Fruit fly (Drosophila melanogaster) whole organism, larva: Measurements from ENCODE around the gene CG15880.

Source experiments
- noc ChIP-seq: fragments of 200-800 bp; sonication (Bioruptor generic); optimal IDR thresholded peaks from 3 replicates; lab custom pipeline; 2019; ENCODE audit warnings: missing biosample characterization, mild to moderate bottlenecking, missing genetic modification characterization, moderate library complexity

The CG15880 gene

DNA sequence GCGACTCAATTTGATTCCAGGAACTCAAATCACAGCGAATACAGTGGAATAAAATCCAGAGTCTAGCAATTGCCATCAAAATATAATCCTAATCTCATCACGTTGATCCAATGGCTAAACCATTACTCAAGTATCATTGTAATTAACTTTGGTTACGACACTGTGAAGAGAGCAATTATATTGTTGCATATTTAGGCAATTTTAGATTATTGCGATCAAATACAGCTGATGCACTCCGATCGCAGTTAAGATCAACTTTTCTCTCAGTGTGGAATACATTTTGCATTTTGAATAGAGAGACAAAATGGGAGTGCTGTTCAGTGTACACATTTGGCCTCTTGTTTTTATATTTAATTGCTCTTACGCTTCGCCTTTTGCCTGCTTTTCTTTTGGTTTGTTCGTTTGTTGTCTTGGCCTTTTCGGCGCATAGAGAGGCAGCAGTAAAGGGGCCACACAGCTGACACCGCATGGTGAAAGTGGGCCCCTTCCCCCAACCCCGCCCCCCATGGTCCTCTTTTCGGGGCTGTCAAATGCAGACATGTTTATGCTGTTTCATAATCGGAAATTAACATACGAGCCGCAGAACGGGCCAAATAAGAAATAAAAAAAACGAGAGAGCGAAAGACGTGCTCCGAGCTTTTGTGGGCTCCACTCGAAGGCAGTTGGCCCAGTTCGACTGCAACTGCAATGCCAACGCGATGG lies 28.6 kb upstream of the CG15880 start:
- TF ChIP-seq noc: peak; percentile 38

DNA sequence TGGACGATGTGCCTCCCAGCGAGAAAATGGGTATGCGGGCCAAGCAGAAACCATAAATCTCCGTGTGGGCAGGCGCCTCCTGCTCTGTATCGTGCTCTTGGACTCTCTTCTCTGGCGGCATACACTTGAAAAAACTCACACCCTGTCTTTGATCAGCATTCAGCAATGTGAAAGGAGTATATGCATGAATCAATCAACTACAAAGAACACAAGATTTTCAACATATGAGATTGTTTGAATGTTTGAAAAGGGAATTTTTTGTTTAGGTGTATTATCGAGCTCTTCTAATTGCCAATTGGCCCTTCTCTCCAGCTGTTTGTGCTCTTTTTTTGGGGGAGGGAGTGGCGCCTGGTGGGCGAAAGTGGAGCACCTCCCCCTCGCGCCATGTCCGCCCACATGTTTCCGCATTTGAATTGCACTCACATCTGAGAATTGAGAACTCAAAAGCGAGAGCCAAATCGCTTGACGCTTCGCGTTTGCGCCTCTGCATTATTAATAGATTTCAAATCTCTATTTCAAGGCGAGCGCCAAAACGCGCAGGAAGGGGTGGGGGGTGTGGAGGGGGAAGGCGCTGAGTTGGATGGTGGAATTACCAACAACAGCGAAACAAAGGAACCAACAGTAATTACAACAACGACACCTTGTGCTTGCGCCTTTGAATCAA lies 27.7 kb upstream of the CG15880 start:
- peak; percentile 45 for TF ChIP-seq noc

dm6 chr2L:843850-844791 lies 26.4 kb upstream of the CG15880 start:
- no peak for TF ChIP-seq noc

DNA sequence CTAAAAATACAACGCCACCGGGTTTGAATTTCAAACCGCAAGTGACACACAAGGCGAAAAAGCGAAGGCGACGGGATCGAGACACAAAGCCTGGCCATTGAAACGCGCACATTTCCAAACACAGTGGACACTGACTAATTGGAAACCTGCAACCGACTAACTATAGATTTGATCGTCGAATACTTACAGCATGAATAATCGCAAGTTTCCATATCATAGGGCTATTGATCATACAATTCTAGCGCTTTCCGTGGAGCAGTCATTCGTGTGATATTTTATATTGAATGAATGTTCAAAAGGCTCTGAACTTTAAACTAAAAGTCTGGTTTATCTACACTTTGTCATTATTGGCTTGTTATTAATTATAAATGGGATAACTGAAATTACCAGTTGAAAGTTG lies 25.6 kb upstream of the CG15880 start:
- no peak for TF ChIP-seq noc

DNA sequence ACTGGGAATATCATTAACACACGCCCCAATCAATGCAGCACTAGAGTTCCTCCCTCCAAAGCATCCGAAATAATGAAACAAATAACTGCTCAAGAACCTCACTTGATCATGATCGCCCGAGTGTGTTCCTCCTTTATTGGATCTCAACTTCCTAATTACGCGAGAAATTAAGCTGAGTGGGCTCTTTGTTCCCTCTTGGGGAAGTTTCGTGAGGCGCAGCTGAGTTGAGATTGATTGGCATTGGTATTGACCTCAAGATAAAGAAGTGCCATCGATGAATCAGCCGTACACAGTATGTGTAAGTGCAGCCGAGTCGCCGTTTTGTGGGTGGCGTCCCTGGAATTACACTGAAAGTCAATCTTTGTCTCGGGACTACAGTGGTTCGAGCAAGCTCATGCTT lies 25.1 kb upstream of the CG15880 start:
- no peak for TF ChIP-seq noc

DNA sequence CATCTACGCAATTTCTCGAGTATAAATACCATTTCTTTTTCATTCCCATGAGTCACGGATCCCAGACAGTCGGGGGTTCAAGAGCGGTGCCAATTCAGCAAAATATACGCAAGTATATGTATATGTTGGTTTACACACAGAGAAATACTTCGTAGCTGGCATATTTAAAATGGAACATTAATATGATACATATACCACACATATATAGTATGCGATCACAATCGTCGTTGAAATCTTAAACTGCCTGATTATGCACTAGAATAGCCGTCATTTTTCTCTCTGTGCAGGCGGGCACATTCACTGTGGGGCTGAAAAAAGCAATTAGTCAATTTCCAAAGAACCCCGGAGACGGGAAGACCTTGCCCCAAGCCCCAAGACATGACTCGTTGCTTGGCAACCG lies 24.0 kb upstream of the CG15880 start:
- TF ChIP-seq noc: peak; percentile 84

dm6 chr2L:840716-841115 lies 23.0 kb upstream of the CG15880 start:
- TF ChIP-seq noc: no peak

dm6 chr2L:840022-840421 lies 22.3 kb upstream of the CG15880 start:
- TF ChIP-seq noc: no peak

dm6 chr2L:838786-839185 lies 21.0 kb upstream of the CG15880 start:
- peak; percentile 67 for TF ChIP-seq noc

dm6 chr2L:837989-838388 lies 20.2 kb upstream of the CG15880 start:
- TF ChIP-seq noc: no peak

- TF ChIP-seq noc: no peak
Measured at dm6 chr2L:827516-828362, 10.0 kb upstream of the CG15880 start.

- TF ChIP-seq noc: no peak
Measured at dm6 chr2L:827049-827448, 9.3 kb upstream of the CG15880 start.

DNA sequence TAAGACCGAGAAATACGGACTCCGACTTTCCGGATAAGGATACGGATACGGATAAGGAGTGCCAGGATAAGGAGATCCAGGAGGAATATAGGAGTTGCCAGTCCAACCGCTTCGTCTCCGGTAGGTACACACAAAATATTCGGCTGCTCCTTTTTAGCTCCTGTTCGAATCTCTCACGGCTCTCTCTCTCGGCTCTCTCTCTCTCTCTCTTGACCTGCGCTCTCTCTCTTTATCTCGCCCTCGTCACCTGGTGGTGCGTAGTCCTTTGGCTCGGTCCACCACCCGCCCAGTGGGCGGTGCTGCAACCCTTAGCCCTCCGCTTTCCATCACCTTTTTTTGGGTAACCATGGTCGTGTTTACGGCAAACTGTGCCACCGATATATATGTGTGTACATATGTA lies 8.6 kb upstream of the CG15880 start:
- no peak for TF ChIP-seq noc

dm6 chr2L:825768-826263 lies 8.1 kb upstream of the CG15880 start, which contains the start of the genes CG3862 and dock:
Gene CG3862, minus strand, starts transcription at chr2L:825861.
Gene dock, plus strand, starts transcription at chr2L:825969.
- peak; percentile 81 for TF ChIP-seq noc

DNA sequence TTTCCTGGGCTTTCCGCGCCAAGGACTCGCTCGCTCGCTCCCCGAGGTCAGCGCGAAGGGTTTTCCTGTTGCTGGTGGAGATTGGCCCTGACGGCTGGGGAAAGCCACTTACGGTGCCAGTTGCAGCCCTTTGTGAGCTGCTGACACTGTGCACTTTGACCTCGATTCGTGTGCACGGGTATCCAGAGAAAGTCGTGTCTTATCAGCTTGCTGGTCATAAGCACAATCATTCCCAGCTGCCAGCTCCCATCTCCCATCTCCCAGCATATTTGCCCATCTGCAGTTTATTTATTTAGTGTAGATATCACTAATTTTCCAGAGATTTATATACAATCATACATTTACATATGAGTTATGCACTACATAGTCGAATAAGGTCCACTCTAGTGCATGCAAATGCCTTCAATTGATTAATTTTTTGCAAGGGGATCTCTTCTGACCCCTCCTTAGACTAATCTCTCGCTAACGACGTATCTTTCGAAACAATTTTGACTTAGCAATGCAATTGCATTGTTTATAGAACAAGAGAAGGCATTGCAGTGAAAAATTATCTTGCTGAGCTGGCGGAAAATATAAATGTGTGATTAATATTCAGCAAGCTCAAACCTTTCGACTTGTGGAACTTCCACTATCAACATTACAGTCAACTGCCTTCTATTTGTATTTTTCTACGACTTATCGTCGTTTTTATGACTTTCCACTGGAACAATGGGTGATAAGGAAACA lies 4.4 kb upstream of the CG15880 start:
- no peak for TF ChIP-seq noc
